Worm (Caenorhabditis elegans) whole organism, L4 larva: ENCODE data around the gene F11D11.3.

Experiments
- F26F4.8 ChIP-seq: fragments of 200-800 bp; sonication (Bioruptor generic); conservative IDR thresholded peaks from 2 replicates; pipeline ENCODE4 v1.3.6; 2022; ENCODE audit warnings: missing genetic modification characterization, missing compliant biosample characterization
- T20F7.1 ChIP-seq: fragments of 200-800 bp; sonication (Bioruptor generic); optimal IDR thresholded peaks from 2 replicates; lab custom pipeline; 2018; ENCODE audit warnings: mild to moderate bottlenecking, missing genetic modification characterization, missing compliant biosample characterization
- Y48G9A.11 ChIP-seq: fragments of 200-800 bp; sonication (Bioruptor generic); IDR thresholded peaks from 2 replicates; pipeline ENCODE4 v1.3.6; 2022; ENCODE audit warnings: missing genetic modification reagents, missing genetic modification characterization, missing compliant biosample characterization
- ZK337.2 ChIP-seq: fragments of 200-800 bp; sonication (Bioruptor generic); IDR thresholded peaks from 2 replicates; pipeline ENCODE4 v1.3.6; 2022; ENCODE audit warnings: missing genetic modification reagents, missing genetic modification characterization, missing compliant biosample characterization
- ZK546.5 ChIP-seq, 2 experiments: sonication (generic microtip); optimal IDR thresholded peaks; 2 replicates each; lab custom pipeline; 2017; ENCODE audit warnings: missing biosample characterization in 2 of 2, missing genetic modification characterization in 2 of 2
- ceh-20 ChIP-seq: fragments of 200-800 bp; sonication (Bioruptor generic); IDR thresholded peaks from 2 replicates; pipeline ENCODE4 v1.3.6; 2022; ENCODE audit warnings: missing genetic modification reagents, missing genetic modification characterization, missing compliant biosample characterization
- ceh-32 ChIP-seq: sonication (generic microtip); optimal IDR thresholded peaks from 2 replicates; lab custom pipeline; 2016; ENCODE audit warnings: mild to moderate bottlenecking, missing genetic modification characterization, missing compliant biosample characterization; ENCODE audit not compliant: poor library complexity
- ceh-44 ChIP-seq: fragments of 200-800 bp; sonication (Bioruptor generic); IDR thresholded peaks from 2 replicates; pipeline ENCODE4 v1.3.6; 2022; ENCODE audit warnings: missing genetic modification reagents, missing genetic modification characterization, missing compliant biosample characterization
- cey-2 ChIP-seq: sonication (generic microtip); optimal IDR thresholded peaks from 3 replicates; lab custom pipeline; 2017; ENCODE audit warnings: missing genetic modification characterization, mild to moderate bottlenecking, missing compliant biosample characterization, antibody characterized with exemption, borderline replicate concordance; ENCODE audit not compliant: insufficient read depth
- ctbp-1 ChIP-seq: fragments of 200-800 bp; sonication (Bioruptor generic); IDR thresholded peaks from 2 replicates; pipeline ENCODE4 v1.3.6; 2022; ENCODE audit warnings: missing genetic modification reagents, missing genetic modification characterization, missing compliant biosample characterization
- daf-12 ChIP-seq: fragments of 150-350 bp; optimal IDR thresholded peaks from 2 replicates; lab custom pipeline; 2014; ENCODE audit warnings: missing biosample characterization, missing genetic modification reagents, missing genetic modification characterization
- daf-16 ChIP-seq, 3 experiments: sonication (generic microtip); optimal IDR thresholded peaks; 2 replicates each; lab custom pipeline; 2016 to 2017; ENCODE audit warnings: missing genetic modification characterization in 3 of 3, missing genetic modification reagents in 3 of 3, mild to moderate bottlenecking in 2 of 3, missing compliant biosample characterization in 2 of 3, missing biosample characterization in 1 of 3, moderate library complexity in 1 of 3
- dmd-6 ChIP-seq: fragments of 200-800 bp; sonication (Bioruptor generic); IDR thresholded peaks from 2 replicates; pipeline ENCODE4 v1.3.6; 2022; ENCODE audit warnings: missing genetic modification reagents, missing genetic modification characterization, missing compliant biosample characterization
- duxl-1 ChIP-seq: sonication (generic microtip); optimal IDR thresholded peaks from 2 replicates; lab custom pipeline; 2016; ENCODE audit warnings: mild to moderate bottlenecking, missing genetic modification characterization, moderate library complexity, missing compliant biosample characterization; ENCODE audit not compliant: poor library complexity
- dve-1 ChIP-seq: sonication (generic microtip); optimal IDR thresholded peaks from 2 replicates; lab custom pipeline; 2017; ENCODE audit warnings: antibody characterized with exemption, mild to moderate bottlenecking, missing genetic modification characterization, missing compliant biosample characterization; ENCODE audit not compliant: insufficient read depth
- hlh-11 ChIP-seq: fragments of 200-800 bp; sonication (Bioruptor generic); optimal IDR thresholded peaks from 2 replicates; lab custom pipeline; 2018; ENCODE audit warnings: mild to moderate bottlenecking, missing genetic modification characterization, missing compliant biosample characterization
- hlh-30 ChIP-seq: sonication (generic microtip); optimal IDR thresholded peaks from 2 replicates; lab custom pipeline; 2017; ENCODE audit warnings: antibody characterized with exemption, mild to moderate bottlenecking, missing genetic modification characterization, missing compliant biosample characterization; ENCODE audit not compliant: insufficient read depth
- lin-39 ChIP-seq: fragments of 150-350 bp; optimal IDR thresholded peaks from 2 replicates; lab custom pipeline; 2014; ENCODE audit warnings: missing biosample characterization, missing genetic modification reagents, missing genetic modification characterization
- lsy-2 ChIP-seq, 2 experiments: fragments of 150-350 bp in 1 of 2; sonication (generic microtip) in 1 of 2; optimal IDR thresholded peaks; 2 replicates each; lab custom pipeline; 2014 to 2017; ENCODE audit warnings: missing biosample characterization in 2 of 2, missing genetic modification characterization in 2 of 2
- madf-5 ChIP-seq, 2 experiments: fragments of 200-800 bp; sonication (Bioruptor generic); IDR thresholded peaks; 2 replicates each; pipeline ENCODE4 v1.3.6; 2022; ENCODE audit warnings: missing compliant biosample characterization in 2 of 2, missing genetic modification characterization in 2 of 2
- mdl-1 ChIP-seq, 2 experiments: fragments of 150-350 bp in 1 of 2; sonication (generic microtip) in 1 of 2; optimal IDR thresholded peaks; 2 replicates each; lab custom pipeline; 2014 to 2017; ENCODE audit warnings: missing biosample characterization in 2 of 2, missing genetic modification characterization in 2 of 2
- mep-1 ChIP-seq: fragments of 150-350 bp; sonication (generic microtip); optimal IDR thresholded peaks from 3 replicates; lab custom pipeline; 2014; ENCODE audit warnings: missing biosample characterization, missing genetic modification characterization
- nhr-11 ChIP-seq: fragments of 150-350 bp; optimal IDR thresholded peaks from 2 replicates; lab custom pipeline; 2014; ENCODE audit warnings: missing biosample characterization, missing genetic modification characterization
- nhr-28 ChIP-seq: fragments of 150-350 bp; optimal IDR thresholded peaks from 2 replicates; lab custom pipeline; 2014; ENCODE audit warnings: missing biosample characterization, missing genetic modification characterization
- nhr-41 ChIP-seq: fragments of 200-800 bp; sonication (Bioruptor generic); IDR thresholded peaks from 2 replicates; pipeline ENCODE4 v1.3.6; 2022; ENCODE audit warnings: missing genetic modification reagents, missing genetic modification characterization, missing compliant biosample characterization
- nhr-48 ChIP-seq: sonication (generic microtip); optimal IDR thresholded peaks from 2 replicates; lab custom pipeline; 2016; ENCODE audit warnings: mild to moderate bottlenecking, missing genetic modification characterization, missing compliant biosample characterization
- nhr-77 ChIP-seq: fragments of 150-350 bp; optimal IDR thresholded peaks from 2 replicates; lab custom pipeline; 2014; ENCODE audit warnings: missing biosample characterization, missing genetic modification characterization
- php-3 ChIP-seq: fragments of 200-800 bp; sonication (Bioruptor generic); IDR thresholded peaks from 2 replicates; pipeline ENCODE4 v1.3.6; 2022; ENCODE audit warnings: missing genetic modification reagents, missing genetic modification characterization, missing compliant biosample characterization
- pqm-1 ChIP-seq: sonication (generic microtip); optimal IDR thresholded peaks from 2 replicates; lab custom pipeline; 2017; ENCODE audit warnings: missing biosample characterization, missing genetic modification characterization
- set-16 ChIP-seq: fragments of 200-800 bp; sonication (Bioruptor generic); IDR thresholded peaks from 2 replicates; pipeline ENCODE4 v1.3.6; 2022; ENCODE audit warnings: missing genetic modification reagents, missing genetic modification characterization, missing compliant biosample characterization
- unc-62 ChIP-seq, 3 experiments: fragments of 150-350 bp in 1 of 3; sonication (generic microtip); optimal IDR thresholded peaks in 2 of 3; peaks in 1 of 3; 1 replicate in 1 of 3; 2 replicates in 2 of 3; lab custom pipeline; 2014 to 2017; ENCODE audit warnings: missing biosample characterization in 3 of 3, missing genetic modification characterization in 3 of 3, missing genetic modification reagents in 3 of 3, missing genotype in 1 of 3
- zfp-3 ChIP-seq: fragments of 200-800 bp; sonication (Bioruptor generic); conservative IDR thresholded peaks from 2 replicates; pipeline ENCODE4 v1.3.6; 2022; ENCODE audit warnings: missing genetic modification reagents, missing genetic modification characterization, missing compliant biosample characterization
- zip-2 ChIP-seq: fragments of 150-350 bp; optimal IDR thresholded peaks from 2 replicates; lab custom pipeline; 2014; ENCODE audit warnings: missing biosample characterization, missing genetic modification characterization
- ztf-11 ChIP-seq: fragments of 150-350 bp; optimal IDR thresholded peaks from 2 replicates; lab custom pipeline; 2014; ENCODE audit warnings: missing biosample characterization, missing genetic modification characterization

F11D11.3 gene

DNA sequence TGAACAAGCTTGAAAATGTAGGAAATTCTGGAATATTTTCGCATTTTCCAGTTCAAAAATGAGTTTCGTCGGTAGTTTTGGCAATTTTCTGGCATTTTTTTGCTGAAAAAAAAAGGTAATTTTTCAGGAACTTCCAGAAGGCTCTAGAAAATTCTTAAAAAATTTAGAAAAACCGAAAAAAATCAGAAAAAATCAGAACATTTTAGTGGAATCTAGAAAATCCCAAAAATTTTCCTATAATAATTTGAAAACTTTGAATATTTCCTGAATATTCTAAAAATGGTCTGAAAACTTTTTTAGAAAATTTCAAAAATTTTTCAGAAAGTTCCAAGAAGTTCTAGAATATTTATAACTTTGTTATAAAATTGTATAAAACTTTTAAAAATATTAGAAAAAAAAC lies 26.6 kb upstream of the F11D11.3 start, which contains the start of gene Y17D7B.3:
Y17D7B.3 (minus strand) TSS at position 101 of the 400 bp plus-strand sequence.
- no peak for TF ChIP-seq unc-62 (GFP tag; optimal IDR thresholded peaks at IDR 0.05 in 1 of 2; lab: Kevin White, UChicago)
- no peak for TF ChIP-seq unc-62 (tag; optimal IDR thresholded peaks at IDR 0.05; lab: Kevin White, UChicago)
- TF ChIP-seq daf-12 (tag; lab: Kevin White, UChicago) = no peak
- no peak for TF ChIP-seq ztf-11
- TF ChIP-seq mdl-1 (tag; optimal IDR thresholded peaks at IDR 0.05; lab: Kevin White, UChicago) = no peak
- no peak for TF ChIP-seq ctbp-1
- TF ChIP-seq, all 104 proteins: peak for 0

DNA sequence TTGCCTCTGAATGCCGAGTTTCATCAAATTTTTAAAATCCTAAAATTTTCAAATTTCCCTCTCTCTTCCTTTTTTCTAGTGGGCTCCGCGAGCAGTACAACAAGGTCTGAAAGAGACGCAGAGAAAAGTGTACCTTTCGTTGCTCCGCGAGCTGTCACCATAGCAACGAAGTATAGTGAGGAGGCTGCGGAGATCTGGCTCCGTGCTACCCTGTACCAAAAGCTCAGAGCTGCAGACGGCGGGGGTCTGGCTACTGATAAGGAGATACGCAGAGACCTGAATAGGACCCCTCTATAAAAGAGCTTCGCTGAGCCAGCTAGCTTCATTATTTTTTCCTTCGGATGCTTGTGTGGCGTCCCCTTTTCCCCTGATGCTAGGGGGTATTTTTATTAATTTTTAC lies 23.4 kb upstream of the F11D11.3 start, which contains the start of gene Y17D7B.10:
Y17D7B.10 (plus strand) TSS at position 243 of the 400 bp plus-strand sequence.
- TF ChIP-seq T20F7.1 (GFP tag; lab: Kevin White, UChicago) (no peak), madf-5 (GFP tag; IDR thresholded peaks at IDR 0.05; lab: Robert Waterston, UW) (no peak), cey-2 (tag; lab: Kevin White, UChicago) (no peak), set-16 (GFP tag; lab: Robert Waterston, UW) (0 out of 2 replicates have a peak, but pooled peaks have one; percentile 9), ceh-32 (tag; lab: Kevin White, UChicago) (no peak), ZK546.5 (tag; optimal IDR thresholded peaks at IDR 0.05; lab: Kevin White, UChicago) (no peak)

DNA sequence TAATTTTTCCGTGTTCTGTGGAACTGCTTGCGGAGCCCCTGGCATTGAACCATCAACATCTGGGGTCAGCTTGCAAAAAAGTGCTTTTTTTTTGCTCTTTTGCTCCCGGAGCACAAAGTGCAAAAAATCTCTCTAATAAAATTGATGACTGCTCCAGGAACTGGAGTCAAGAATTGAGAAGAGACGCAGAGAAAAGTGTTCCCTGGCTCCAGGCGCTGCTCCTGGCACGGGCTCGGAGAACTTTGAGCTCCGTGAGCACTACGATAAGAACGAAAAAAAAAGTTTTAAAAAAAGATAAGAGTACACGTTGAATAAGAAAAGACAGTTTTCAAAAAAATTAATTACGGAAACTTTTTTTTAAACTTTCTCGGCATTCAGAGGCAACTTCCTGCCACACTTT lies 22.7 kb upstream of the F11D11.3 start:
- TF ChIP-seq ZK337.2 (GFP tag; lab: Robert Waterston, UW) (no peak), hlh-11 (peak; percentile 79), ceh-32 (tag; lab: Kevin White, UChicago) (no peak), nhr-41 (GFP tag; lab: Robert Waterston, UW) (no peak), nhr-48 (tag; lab: Kevin White, UChicago) (peak; percentile 4), php-3 (GFP tag; lab: Robert Waterston, UW) (peak; percentile 40; the same call in 1 of the 2 replicates), lsy-2 (tag; optimal IDR thresholded peaks at IDR 0.05; lab: Kevin White, UChicago) (peak in 1 of 2 experiments; percentile 40), nhr-28 (tag; lab: Kevin White, UChicago) (peak; percentile 71), zfp-3 (GFP tag; lab: Robert Waterston, UW) (no peak), ceh-20 (GFP tag; lab: Robert Waterston, UW) (0 out of 2 replicates have a peak, but pooled peaks have one; percentile 20), mep-1 (tag; lab: Kevin White, UChicago) (peak; percentile 25), set-16 (GFP tag; lab: Robert Waterston, UW) (peak; percentile 39; the same call in 1 of the 2 replicates), nhr-77 (tag; lab: Kevin White, UChicago) (peak; percentile 2), zip-2 (tag; lab: Kevin White, UChicago) (no peak), nhr-11 (tag; lab: Kevin White, UChicago) (no peak), dmd-6 (peak; percentile 87), dve-1 (tag; lab: Kevin White, UChicago) (peak; percentile 77), F26F4.8 (GFP tag; lab: Robert Waterston, UW) (no peak), Y48G9A.11 (GFP tag; lab: Robert Waterston, UW) (no peak), ztf-11 (no peak), lin-39 (tag; lab: Kevin White, UChicago) (no peak), hlh-30 (tag; lab: Kevin White, UChicago) (peak; percentile 3), ceh-44 (GFP tag; lab: Robert Waterston, UW) (no peak), pqm-1 (peak; percentile 58), T20F7.1 (GFP tag; lab: Kevin White, UChicago) (no peak), daf-16 (GFP tag; optimal IDR thresholded peaks at IDR 0.05; lab: Kevin White, UChicago) (peak in 1 of 2 experiments; percentile 8), daf-16 (tag; optimal IDR thresholded peaks at IDR 0.05; lab: Kevin White, UChicago) (peak; percentile 57), duxl-1 (tag; lab: Kevin White, UChicago) (peak; percentile 92)
